Worm (Caenorhabditis elegans) whole organism, early embryonic: Measurements from ENCODE around the gene twk-44.

Source experiments
- aly-1 ChIP-seq: sonication (generic microtip); optimal IDR thresholded peaks from 2 replicates; lab custom pipeline; 2016; ENCODE audit warnings: missing genetic modification characterization, missing compliant biosample characterization
- ceh-13 ChIP-seq: fragments of 200-800 bp; sonication (Bioruptor generic); optimal IDR thresholded peaks from 2 replicates; lab custom pipeline; 2018; ENCODE audit warnings: mild to moderate bottlenecking, missing genetic modification characterization, missing compliant biosample characterization
- hmbx-1 ChIP-seq: sonication (generic microtip); optimal IDR thresholded peaks from 2 replicates; lab custom pipeline; 2016; ENCODE audit warnings: mild to moderate bottlenecking, missing genetic modification characterization, missing compliant biosample characterization
- tra-4 ChIP-seq: sonication (generic microtip); optimal IDR thresholded peaks from 2 replicates; lab custom pipeline; 2017; ENCODE audit warnings: missing genetic modification characterization, missing compliant biosample characterization

- no peak for TF ChIP-seq aly-1 (tag; lab: Kevin White, UChicago)
- no peak for TF ChIP-seq ceh-13
- no peak for TF ChIP-seq hmbx-1 (tag; lab: Kevin White, UChicago)
- TF ChIP-seq tra-4 (tag; lab: Kevin White, UChicago) = no peak
Measured at ce11 chrX:11633278-11633677, 6.4 kb upstream of the twk-44 start.
